Worm (Caenorhabditis elegans): ENCODE data around the gene spsb-2.

DNA sequence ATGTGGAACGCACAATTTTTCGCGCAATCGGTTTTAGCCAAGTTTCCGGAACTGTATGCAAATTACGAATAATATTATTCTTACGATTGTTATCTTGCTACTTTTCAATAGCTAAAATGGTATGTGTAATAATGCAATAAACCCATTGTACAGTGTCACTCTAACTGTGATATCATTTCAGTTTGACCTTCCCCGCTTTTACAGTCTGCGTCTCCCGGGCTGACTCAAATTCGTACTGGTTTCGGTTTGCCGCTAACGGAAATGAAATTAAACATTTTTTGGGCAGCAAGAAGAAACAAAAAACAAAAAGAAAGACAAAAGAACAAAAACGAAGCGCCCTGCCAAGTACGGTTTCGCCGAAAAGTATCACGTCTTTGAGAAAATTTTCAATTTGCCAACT, 36.3 kb downstream of the spsb-2 start:
- no peak for TF ChIP-seq tbx-11 (GFP tag; IDR thresholded peaks at IDR 0.05)
- TF ChIP-seq hmg-4 (GFP tag; optimal IDR thresholded peaks at IDR 0.05): no peak
- TF ChIP-seq flt-1 (GFP tag; IDR thresholded peaks at IDR 0.05): no peak
- no peak for TF ChIP-seq scrt-1 (GFP tag; IDR thresholded peaks at IDR 0.05)
- no peak for TF ChIP-seq tra-4 (tag; optimal IDR thresholded peaks at IDR 0.05)
- TF ChIP-seq tbx-37 (GFP tag; conservative IDR thresholded peaks at IDR 0.05): no peak
- TF ChIP-seq ceh-13 (GFP tag; optimal IDR thresholded peaks at IDR 0.05): no peak
- no peak for TF ChIP-seq F13C5.2 (tag; optimal IDR thresholded peaks at IDR 0.05)
- TF ChIP-seq ama-1 (optimal IDR thresholded peaks at IDR 0.05): no peak
- no peak for TF ChIP-seq pes-1 (GFP tag; IDR thresholded peaks at IDR 0.05)
